Fruit fly (Drosophila melanogaster) whole organism, adult: ENCODE data around the gene CG33285.

ENCODE experiments used
- CG14711 ChIP-seq: fragments of 200-800 bp; sonication (Bioruptor generic); optimal IDR thresholded peaks from 2 replicates; lab custom pipeline; 2018; ENCODE audit warnings: missing biosample characterization, mild to moderate bottlenecking, missing genetic modification characterization, moderate library complexity
- CG1620 ChIP-seq: fragments of 200-800 bp; sonication (Bioruptor generic); optimal IDR thresholded peaks from 2 replicates; lab custom pipeline; 2016; ENCODE audit warnings: missing biosample characterization, missing genetic modification characterization
- CG7045 ChIP-seq: fragments of 200-800 bp; sonication (Bioruptor generic); optimal IDR thresholded peaks from 2 replicates; lab custom pipeline; 2017; ENCODE audit warnings: missing biosample characterization, mild to moderate bottlenecking, missing genetic modification characterization
- CG7101 ChIP-seq: fragments of 200-800 bp; sonication (Bioruptor generic); optimal IDR thresholded peaks from 2 replicates; lab custom pipeline; 2018; ENCODE audit warnings: missing biosample characterization, mild to moderate bottlenecking, missing genetic modification characterization, moderate library complexity
- Crg-1 ChIP-seq: fragments of 200-800 bp; sonication (Bioruptor generic); optimal IDR thresholded peaks from 2 replicates; lab custom pipeline; 2016; ENCODE audit warnings: missing biosample characterization, missing genetic modification characterization
- Hr96 ChIP-seq: fragments of 200-800 bp; sonication (Bioruptor generic); optimal IDR thresholded peaks from 2 replicates; lab custom pipeline; 2016; ENCODE audit warnings: missing biosample characterization, missing genetic modification characterization
- Mnt ChIP-seq: fragments of 200-800 bp; sonication (Bioruptor generic); optimal IDR thresholded peaks from 2 replicates; lab custom pipeline; 2016; ENCODE audit warnings: missing biosample characterization, mild to moderate bottlenecking, missing genetic modification characterization
- bab1 ChIP-seq: fragments of 200-800 bp; sonication (Bioruptor generic); optimal IDR thresholded peaks from 3 replicates; lab custom pipeline; 2019; ENCODE audit warnings: missing biosample characterization, mild to moderate bottlenecking, missing genetic modification characterization, moderate library complexity
- cic ChIP-seq: fragments of 200-800 bp; sonication (Bioruptor generic); optimal IDR thresholded peaks from 2 replicates; lab custom pipeline; 2017; ENCODE audit warnings: missing biosample characterization, mild to moderate bottlenecking, missing genetic modification characterization, moderate library complexity
- kay ChIP-seq: fragments of 200-800 bp; sonication (Bioruptor generic); peaks from one replicate; lab custom pipeline; 2016; ENCODE audit warnings: missing biosample characterization, missing genetic modification characterization, borderline replicate concordance
- pad ChIP-seq: fragments of 200-800 bp; sonication (Bioruptor generic); optimal IDR thresholded peaks from 3 replicates; lab custom pipeline; 2017; ENCODE audit warnings: missing biosample characterization, missing genetic modification characterization, mild to moderate bottlenecking, moderate library complexity, missing genetic modification reagents
- tj ChIP-seq: fragments of 200-800 bp; sonication (Bioruptor generic); optimal IDR thresholded peaks from 3 replicates; lab custom pipeline; 2017; ENCODE audit warnings: missing biosample characterization, mild to moderate bottlenecking, missing genetic modification characterization, moderate library complexity
- toe ChIP-seq: fragments of 200-800 bp; sonication (Bioruptor generic); optimal IDR thresholded peaks from 2 replicates; lab custom pipeline; 2016; ENCODE audit warnings: missing biosample characterization, missing genetic modification characterization

dm6 chr3L:21066210-21066912 lies 22.4 kb downstream of the CG33285 start:
- no peak for TF ChIP-seq cic (GFP tag; lab: Kevin White, UChicago)
- TF ChIP-seq CG1620 = no peak
- no peak for TF ChIP-seq toe (GFP tag; lab: Kevin White, UChicago)
- TF ChIP-seq CG7045 = no peak
- TF ChIP-seq Crg-1 = no peak
- no peak for TF ChIP-seq CG7101 (tag; lab: Kevin White, UChicago)
- no peak for TF ChIP-seq Hr96 (GFP tag; lab: Kevin White, UChicago)
- TF ChIP-seq bab1 = no peak
- no peak for TF ChIP-seq CG14711 (tag; lab: Kevin White, UChicago)
- no peak for TF ChIP-seq tj
- TF ChIP-seq kay (GFP tag; lab: Kevin White, UChicago) = no peak
- no peak for TF ChIP-seq pad
- no peak for TF ChIP-seq Mnt (GFP tag; lab: Kevin White, UChicago)
